Fruit fly (Drosophila melanogaster): Measurements from ENCODE around the gene CG31088.

The CG31088 gene

DNA sequence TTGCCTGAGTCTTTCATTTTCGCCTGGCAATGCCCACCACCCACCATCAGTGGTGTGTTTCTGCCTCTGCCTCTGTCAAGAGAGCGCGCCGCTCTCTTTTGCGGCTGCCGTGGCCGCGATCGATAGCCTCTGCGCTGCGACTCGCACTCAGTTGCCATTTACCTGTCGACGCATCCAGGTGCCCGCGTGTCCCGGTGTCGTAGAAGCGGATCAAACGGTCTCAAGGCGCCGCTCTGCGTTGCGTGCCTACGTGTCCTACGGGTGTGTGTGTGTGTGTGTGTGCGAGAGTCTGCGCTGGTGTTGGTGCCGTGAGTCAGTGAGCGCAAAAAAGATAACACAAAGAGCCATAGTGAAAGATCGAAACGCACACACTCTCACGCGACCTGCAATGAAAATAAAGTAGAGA is 30.0 kb downstream of the CG31088 start, which contains the start of gene Fbxl7 (continued):
- TF ChIP-seq CG4360 (GFP tag; IDR thresholded peaks at IDR 0.05) = peak; percentile 30; the same call in 1 of the 2 replicates
- TF ChIP-seq CG3847 (GFP tag; IDR thresholded peaks at IDR 0.05) = no peak
- TF ChIP-seq CG6254 (GFP tag; optimal IDR thresholded peaks at IDR 0.05) = no peak
- peak; percentile 83 for TF ChIP-seq sens (GFP tag)
- TF ChIP-seq Camta (GFP tag; optimal IDR thresholded peaks at IDR 0.05) = no peak
- no peak for TF ChIP-seq phol (tag; optimal IDR thresholded peaks at IDR 0.05)
- TF ChIP-seq CG9215 (GFP tag; IDR thresholded peaks at IDR 0.05) = peak; percentile 62
- no peak for TF ChIP-seq nom (GFP tag; optimal IDR thresholded peaks at IDR 0.05)
- TF ChIP-seq CG7357 (GFP tag; IDR thresholded peaks at IDR 0.05) = no peak
- TF ChIP-seq CG12744 (GFP tag; optimal IDR thresholded peaks at IDR 0.05) = no peak
- no peak for TF ChIP-seq Dp (GFP tag; optimal IDR thresholded peaks at IDR 0.05)
- TF ChIP-seq CG7271 (tag; optimal IDR thresholded peaks at IDR 0.05) = no peak
- TF ChIP-seq CG14441 (GFP tag; IDR thresholded peaks at IDR 0.05) = no peak
- peak; percentile 62 for TF ChIP-seq CG12769 (tag; optimal IDR thresholded peaks at IDR 0.05)
- no peak for TF ChIP-seq hth (optimal IDR thresholded peaks at IDR 0.05)
- no peak for TF ChIP-seq CG6854 (GFP tag; optimal IDR thresholded peaks at IDR 0.05)
- TF ChIP-seq zfh1 (GFP tag; IDR thresholded peaks at IDR 0.05) = peak; percentile 39; the same call in 1 of the 3 replicates
- TF ChIP-seq lmd (GFP tag; IDR thresholded peaks at IDR 0.05) = no peak
- no peak for TF ChIP-seq Sry-β (GFP tag; optimal IDR thresholded peaks at IDR 0.05)
- no peak for TF ChIP-seq CrebB (tag; optimal IDR thresholded peaks at IDR 0.05)
- TF ChIP-seq zf30C (GFP tag; optimal IDR thresholded peaks at IDR 0.05) = no peak
- TF ChIP-seq dimm (GFP tag; IDR thresholded peaks at IDR 0.05) = no peak
- no peak for TF ChIP-seq Hr39 (optimal IDR thresholded peaks at IDR 0.05)
- no peak for TF ChIP-seq CG15601 (tag; optimal IDR thresholded peaks at IDR 0.05)
- TF ChIP-seq Elba2 (GFP tag; optimal IDR thresholded peaks at IDR 0.05) = no peak
- no peak for TF ChIP-seq Neu2 (GFP tag; optimal IDR thresholded peaks at IDR 0.05; ENCODE audit: borderline replicate concordance)
- TF ChIP-seq CG31224 (GFP tag; IDR thresholded peaks at IDR 0.05) = no peak
- no peak for TF ChIP-seq CkIIα-i1 (GFP tag; IDR thresholded peaks at IDR 0.05)
- no peak for TF ChIP-seq CG10543 (GFP tag; optimal IDR thresholded peaks at IDR 0.05)
- peak; percentile 35; the same call in 1 of the 3 replicates for TF ChIP-seq knrl (GFP tag; IDR thresholded peaks at IDR 0.05; ENCODE audit: partially characterized antibody)
- no peak for TF ChIP-seq kah (GFP tag; optimal IDR thresholded peaks at IDR 0.05)
- TF ChIP-seq E2f1 (GFP tag; IDR thresholded peaks at IDR 0.05) = no peak
- TF ChIP-seq CG4707 (GFP tag; optimal IDR thresholded peaks at IDR 0.05) = no peak
- no peak for TF ChIP-seq CG10431 (GFP tag; optimal IDR thresholded peaks at IDR 0.05)
- TF ChIP-seq CG16779 (GFP tag; IDR thresholded peaks at IDR 0.05) = no peak
- TF ChIP-seq Drgx (GFP tag; IDR thresholded peaks at IDR 0.05) = peak; percentile 23; the same call in 1 of the 2 replicates
- no peak for TF ChIP-seq CG7928 (GFP tag; optimal IDR thresholded peaks at IDR 0.05)
- peak; percentile 17 for TF ChIP-seq pb (GFP tag; optimal IDR thresholded peaks at IDR 0.05)
- no peak for TF ChIP-seq Gsc (GFP tag; IDR thresholded peaks at IDR 0.05)
- 0 out of 2 replicates have a peak, but pooled peaks have one; percentile 51 for TF ChIP-seq ato (GFP tag; IDR thresholded peaks at IDR 0.05; ENCODE audit: partially characterized antibody)
- TF ChIP-seq CG2889 (GFP tag; IDR thresholded peaks at IDR 0.05) = no peak
- no peak for TF ChIP-seq dmrt11E (tag; optimal IDR thresholded peaks at IDR 0.05)
- TF ChIP-seq seq (GFP tag; IDR thresholded peaks at IDR 0.05) = no peak
- no peak for TF ChIP-seq CG7556 (GFP tag; optimal IDR thresholded peaks at IDR 0.05)
- no peak for TF ChIP-seq CG18262 (tag; optimal IDR thresholded peaks at IDR 0.05)
- TF ChIP-seq Max (GFP tag; optimal IDR thresholded peaks at IDR 0.05) = no peak
- no peak for TF ChIP-seq CG15011 (GFP tag; optimal IDR thresholded peaks at IDR 0.05)
- TF ChIP-seq Med (GFP tag) = peak; percentile 77
- TF ChIP-seq CoRest (tag; optimal IDR thresholded peaks at IDR 0.05) = no peak
- TF ChIP-seq CG8290 (GFP tag; optimal IDR thresholded peaks at IDR 0.05) = no peak
- TF ChIP-seq CG8290 (tag; optimal IDR thresholded peaks at IDR 0.05) = no peak
- no peak; the same call in 2 of the 3 replicates for TF ChIP-seq row (GFP tag; IDR thresholded peaks at IDR 0.05)
- no peak for TF ChIP-seq p53 (GFP tag; optimal IDR thresholded peaks at IDR 0.05)
